Worm (Caenorhabditis elegans): ENCODE measurements around the gene ZC204.12.

DNA sequence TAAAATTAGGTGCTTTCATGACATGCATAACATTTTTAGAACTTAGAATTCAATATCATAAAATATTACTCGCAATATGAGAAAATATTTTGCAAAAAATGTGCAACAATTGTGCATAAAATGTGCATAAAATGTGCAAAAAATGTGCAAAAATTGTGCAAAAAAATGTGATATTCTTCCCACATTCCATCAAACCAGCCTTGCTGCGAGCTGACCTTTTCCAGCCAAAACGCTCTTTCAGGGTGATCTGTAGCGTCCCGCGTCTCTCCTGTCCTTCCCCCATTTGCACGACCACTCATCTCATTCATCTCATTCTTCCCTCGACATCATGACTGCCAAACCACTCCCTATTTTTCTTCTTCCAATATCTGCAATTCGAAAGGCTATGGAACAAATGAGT is 19.0 kb upstream of the ZC204.12 start, which contains the start of gene fbxb-17:
- TF ChIP-seq ztf-29 (GFP tag; IDR thresholded peaks at IDR 0.05) (no peak), flt-1 (GFP tag; IDR thresholded peaks at IDR 0.05) (no peak), klf-2 (GFP tag; conservative IDR thresholded peaks at IDR 0.05) (no peak), med-1 (GFP tag; optimal IDR thresholded peaks at IDR 0.05; ENCODE audit: insufficient read depth) (no peak), ref-1 (GFP tag; conservative IDR thresholded peaks at IDR 0.05) (no peak), T22C8.4 (GFP tag; IDR thresholded peaks at IDR 0.05) (no peak), cog-1 (tag; optimal IDR thresholded peaks at IDR 0.05) (no peak), ztf-23 (GFP tag; IDR thresholded peaks at IDR 0.05) (no peak)
